Fruit fly (Drosophila melanogaster): ENCODE measurements around the gene Lsd-2.

DNA sequence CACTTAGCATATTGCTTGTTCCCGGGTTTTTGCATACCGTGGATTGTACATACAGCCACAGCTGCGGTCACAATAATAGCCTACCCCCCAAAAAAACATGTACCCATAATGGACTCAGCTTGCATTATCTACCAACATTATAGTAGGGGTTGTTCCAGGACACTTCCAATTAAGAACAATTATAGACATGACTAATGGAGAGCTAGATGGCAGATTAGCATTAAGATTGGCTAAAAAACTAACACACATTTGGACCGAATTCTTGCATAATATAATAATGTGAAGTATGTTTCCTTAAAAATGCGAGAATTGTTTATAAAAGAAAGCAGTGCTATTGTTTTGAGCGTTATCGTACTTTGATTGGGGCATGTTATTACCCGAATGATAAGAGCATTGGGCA, 14.4 kb upstream of the Lsd-2 start:
- TF ChIP-seq Dll (optimal IDR thresholded peaks at IDR 0.05), result no peak
- TF ChIP-seq CG8478 (optimal IDR thresholded peaks at IDR 0.05), result no peak
- no peak for TF ChIP-seq usp (GFP tag; optimal IDR thresholded peaks at IDR 0.05)
- TF ChIP-seq EcR (GFP tag; optimal IDR thresholded peaks at IDR 0.05), result no peak
